Worm (Caenorhabditis elegans): ENCODE data around the gene ipla-3.

DNA sequence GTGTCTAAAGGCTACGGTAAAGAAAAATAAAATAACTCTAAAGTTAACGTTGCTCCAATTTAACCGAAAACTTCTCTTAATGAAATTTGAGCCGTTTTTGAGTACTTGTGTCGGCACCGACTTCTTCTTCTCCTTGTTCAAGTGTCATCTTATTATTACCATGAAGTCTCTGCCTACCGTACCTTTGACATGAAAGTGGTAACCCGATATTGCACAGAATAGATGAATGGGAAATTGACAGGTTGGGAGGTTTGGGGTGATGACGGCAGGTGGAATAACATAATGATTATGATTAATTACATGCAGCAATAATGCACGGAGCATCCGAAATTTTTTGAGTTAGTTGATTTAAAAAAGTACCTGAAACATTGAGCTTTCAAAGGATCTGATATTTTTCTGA, 17.7 kb upstream of the ipla-3 start:
- no peak for TF ChIP-seq nhr-90 (tag; optimal IDR thresholded peaks at IDR 0.05; ENCODE audit: poor library complexity)
- no peak for TF ChIP-seq egl-13 (tag; optimal IDR thresholded peaks at IDR 0.05)
- no peak for TF ChIP-seq ceh-82 (tag; optimal IDR thresholded peaks at IDR 0.05)
- TF ChIP-seq alr-1 (tag; optimal IDR thresholded peaks at IDR 0.05; ENCODE audit: borderline replicate concordance), result no peak
- TF ChIP-seq pag-3 (tag; optimal IDR thresholded peaks at IDR 0.05; ENCODE audit: borderline replicate concordance, insufficient read depth), result no peak
- no peak for TF ChIP-seq nhr-76 (tag; optimal IDR thresholded peaks at IDR 0.05)
- no peak for TF ChIP-seq efl-1 (optimal IDR thresholded peaks at IDR 0.05)
- TF ChIP-seq efl-1 (GFP tag; optimal IDR thresholded peaks at IDR 0.05 in 1 of 2), result peak in 1 of 2 experiments; percentile 72
- no peak for TF ChIP-seq efl-3 (GFP tag; optimal IDR thresholded peaks at IDR 0.05)
- no peak for TF ChIP-seq ceh-8 (GFP tag; optimal IDR thresholded peaks at IDR 0.05)
- no peak for TF ChIP-seq rnt-1 (tag; optimal IDR thresholded peaks at IDR 0.05)
- no peak for TF ChIP-seq mdl-1 (tag; optimal IDR thresholded peaks at IDR 0.05)
- TF ChIP-seq lin-14 (GFP tag; optimal IDR thresholded peaks at IDR 0.05), result no peak
